Fruit fly (Drosophila melanogaster) Kc167 (cell line): ENCODE measurements around the gene ppl.

Source experiments
- Myc ChIP-seq: fragments of >200 bp; optimal IDR thresholded peaks from 2 replicates; lab custom pipeline; 2017; ENCODE audit warnings: missing external identifiers
- Sin3A ChIP-seq: fragments of >200 bp; optimal IDR thresholded peaks from 2 replicates; lab custom pipeline; 2018; ENCODE audit warnings: missing external identifiers
- h ChIP-seq: fragments of >200 bp; optimal IDR thresholded peaks from 3 replicates; lab custom pipeline; 2018; ENCODE audit warnings: missing external identifiers
- insv ChIP-seq: fragments of >200 bp; optimal IDR thresholded peaks from 3 replicates; lab custom pipeline; 2018; ENCODE audit warnings: missing external identifiers
- psq ChIP-seq: fragments of >200 bp; optimal IDR thresholded peaks from 2 replicates; lab custom pipeline; 2017; ENCODE audit warnings: missing external identifiers
- ttk ChIP-seq: sonication (Bioruptor generic); optimal IDR thresholded peaks from 2 replicates; lab custom pipeline; 2017; ENCODE audit warnings: missing external identifiers

The ppl gene

DNA sequence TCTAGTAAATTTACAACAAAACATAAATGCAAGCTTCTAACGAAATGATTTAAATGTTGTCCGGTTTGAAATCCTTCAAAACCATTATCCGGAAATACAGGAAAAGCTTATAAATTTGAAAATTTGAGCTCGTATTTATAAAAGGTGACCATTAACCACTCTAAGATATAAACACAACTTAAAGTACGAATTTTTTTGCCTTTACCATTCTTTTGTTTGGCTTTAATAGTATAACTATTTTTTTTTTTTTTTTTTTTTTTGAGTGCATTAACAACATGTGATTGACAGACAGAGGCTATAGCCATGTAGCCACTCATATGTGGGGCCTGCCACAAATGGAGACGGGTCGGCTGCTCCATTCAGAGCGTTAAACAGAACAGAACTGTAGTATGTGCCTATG is 37.9 kb downstream of the ppl start:
- no peak for TF ChIP-seq h (lab: Kevin White, UChicago)

DNA sequence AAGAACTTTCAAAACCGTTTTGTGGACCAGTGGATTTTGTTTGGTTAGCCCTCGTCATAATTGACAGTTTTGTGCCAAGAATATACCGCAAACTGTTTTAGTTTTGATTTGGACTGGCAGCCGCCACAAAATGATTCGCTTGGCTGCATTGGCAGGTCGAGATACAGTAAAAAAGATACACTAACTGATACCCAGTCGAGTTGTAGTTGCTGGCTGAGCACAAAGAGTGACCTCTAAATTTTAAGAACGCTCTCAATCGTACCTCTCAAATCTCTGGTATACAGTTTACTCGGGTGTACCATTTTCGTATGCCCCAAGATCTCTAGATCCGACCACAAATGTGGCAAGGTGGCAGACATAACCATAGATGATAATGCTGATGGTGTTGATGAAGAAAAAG is 38.3 kb downstream of the ppl start:
- TF ChIP-seq ttk (lab: Kevin White, UChicago) (no peak), Sin3A (no peak), psq (lab: Kevin White, UChicago) (no peak), insv (lab: Kevin White, UChicago) (no peak), Myc (lab: Kevin White, UChicago) (no peak), h (lab: Kevin White, UChicago) (no peak)

DNA sequence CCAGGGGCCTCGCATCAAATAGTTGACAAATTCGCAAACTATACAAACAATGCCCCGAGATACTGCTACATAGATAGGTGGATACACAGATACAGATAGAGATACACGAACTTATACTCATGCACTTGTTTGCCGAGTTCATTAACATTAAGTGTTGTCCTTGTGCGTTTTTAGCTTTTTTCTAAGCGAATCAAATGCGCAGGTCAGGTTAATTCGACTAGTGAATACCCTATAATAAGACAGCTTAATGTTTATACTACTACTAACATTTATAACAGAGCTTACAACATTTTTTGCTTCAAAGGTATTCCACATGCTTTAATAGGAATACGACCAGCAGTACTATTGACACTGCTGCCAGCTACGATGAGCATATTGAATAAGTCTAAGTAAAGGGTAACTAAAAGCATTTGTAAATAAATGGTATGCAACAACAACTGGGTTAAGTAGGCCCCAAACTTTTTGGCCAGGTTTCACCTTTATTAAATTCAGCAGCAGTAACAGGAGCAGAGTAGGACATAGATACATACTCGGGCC is 39.8 kb downstream of the ppl start:
- TF ChIP-seq Sin3A (no peak), ttk (lab: Kevin White, UChicago) (no peak), h (lab: Kevin White, UChicago) (no peak), Myc (lab: Kevin White, UChicago) (no peak), psq (lab: Kevin White, UChicago) (no peak), insv (lab: Kevin White, UChicago) (no peak)

DNA sequence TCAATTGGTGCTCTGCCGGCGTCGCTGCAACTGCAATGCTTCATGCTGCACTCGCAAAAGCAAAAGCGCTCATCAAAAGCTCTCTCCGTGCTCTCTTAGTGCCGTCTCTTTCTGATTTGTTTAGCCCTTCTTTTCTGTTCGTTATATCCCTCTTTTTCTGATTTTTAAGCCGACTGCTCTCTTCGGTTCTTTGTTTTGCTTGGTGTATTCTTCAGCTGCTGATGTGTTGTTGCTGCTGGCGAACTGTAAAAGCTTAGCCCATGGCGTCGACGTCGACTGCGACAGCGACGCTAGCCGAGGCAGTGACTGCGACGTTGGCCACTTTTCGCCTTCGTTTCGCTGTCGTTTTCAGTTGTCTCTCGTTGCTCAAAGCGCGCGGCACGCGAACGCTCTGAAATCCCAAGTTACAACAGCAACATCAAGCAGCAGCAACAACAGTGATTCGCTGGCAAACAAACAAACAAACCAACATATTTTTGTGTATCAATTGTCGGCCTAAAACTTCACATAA is 41.3 kb downstream of the ppl start:
- no peak for TF ChIP-seq psq (lab: Kevin White, UChicago)
- no peak for TF ChIP-seq Myc (lab: Kevin White, UChicago)
- no peak for TF ChIP-seq h (lab: Kevin White, UChicago)
- TF ChIP-seq ttk (lab: Kevin White, UChicago): no peak
- TF ChIP-seq Sin3A: no peak
- TF ChIP-seq insv (lab: Kevin White, UChicago): no peak

DNA sequence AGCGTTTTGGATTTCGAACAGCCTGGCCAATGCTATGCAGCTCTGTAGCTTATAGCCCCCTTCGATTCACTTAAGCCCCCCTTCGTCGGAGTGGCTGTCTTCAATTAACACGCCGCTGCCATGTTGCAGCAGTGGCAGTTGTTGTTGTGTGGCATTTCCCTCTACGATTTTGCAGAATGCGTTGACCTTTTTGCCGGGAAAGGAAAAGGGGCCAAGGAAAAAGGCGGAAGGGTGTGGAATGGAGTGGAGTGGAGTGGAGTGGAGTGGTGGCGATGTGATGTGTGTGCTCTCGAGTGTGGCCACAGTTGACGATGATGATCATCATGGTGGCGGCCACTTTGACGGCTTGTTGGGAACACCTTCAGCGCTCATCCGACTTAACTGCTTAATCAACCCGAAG is 42.9 kb downstream of the ppl start:
- TF ChIP-seq Sin3A: no peak
- TF ChIP-seq insv (lab: Kevin White, UChicago): no peak
- no peak for TF ChIP-seq ttk (lab: Kevin White, UChicago)
- no peak for TF ChIP-seq Myc (lab: Kevin White, UChicago)
- TF ChIP-seq psq (lab: Kevin White, UChicago): no peak
- TF ChIP-seq h (lab: Kevin White, UChicago): no peak

DNA sequence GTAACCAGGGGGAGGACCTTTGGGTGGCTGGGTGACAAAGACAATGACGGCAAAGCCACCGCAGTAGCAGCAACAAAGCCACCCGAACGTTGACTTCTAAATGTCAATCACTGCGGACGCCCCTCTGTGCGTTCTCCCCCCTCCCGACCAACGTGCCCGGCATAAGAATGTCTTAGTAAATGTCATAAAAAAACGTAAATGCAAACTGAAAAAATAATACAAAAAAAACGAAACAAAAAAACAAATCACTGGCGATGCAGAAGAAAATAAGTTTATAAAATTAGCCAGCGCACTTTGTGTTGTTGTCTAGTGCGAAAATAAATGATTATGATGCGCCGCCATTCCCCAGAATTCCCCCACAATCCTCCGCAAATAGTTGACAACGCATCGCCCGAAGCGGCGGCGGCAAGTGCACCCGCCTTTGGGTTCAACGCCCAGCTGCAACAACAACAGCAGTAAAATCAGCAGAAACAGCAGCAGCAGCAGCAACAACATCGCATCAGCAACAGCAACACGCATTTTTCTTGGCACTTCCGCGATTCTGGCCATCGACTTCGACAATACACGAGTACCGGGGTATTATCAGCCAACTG is 44.3 kb downstream of the ppl start:
- TF ChIP-seq insv (lab: Kevin White, UChicago) (no peak), psq (lab: Kevin White, UChicago) (no peak), h (lab: Kevin White, UChicago) (no peak), Myc (lab: Kevin White, UChicago) (no peak), Sin3A (no peak), ttk (lab: Kevin White, UChicago) (no peak)

DNA sequence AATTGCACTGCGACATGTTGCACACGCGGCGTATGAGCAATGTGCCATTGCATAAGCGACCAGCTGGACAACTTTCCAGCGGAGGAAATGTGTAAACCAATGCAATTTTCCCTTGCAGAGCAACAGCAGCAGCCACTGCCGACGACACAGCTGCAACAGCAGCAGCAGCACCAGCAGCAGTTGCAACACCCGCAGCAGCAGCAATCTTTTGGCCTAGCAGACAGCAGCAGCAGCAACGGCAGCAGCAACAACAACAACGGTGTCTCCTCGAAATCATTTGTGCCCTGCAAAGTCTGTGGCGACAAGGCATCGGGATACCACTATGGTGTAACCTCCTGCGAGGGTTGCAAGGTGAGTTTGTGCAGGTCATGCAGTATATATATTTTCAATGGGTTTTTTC is 50.5 kb downstream of the ppl start:
- no peak for TF ChIP-seq h (lab: Kevin White, UChicago)
- TF ChIP-seq psq (lab: Kevin White, UChicago): no peak
- no peak for TF ChIP-seq Myc (lab: Kevin White, UChicago)
- no peak for TF ChIP-seq insv (lab: Kevin White, UChicago)
- TF ChIP-seq ttk (lab: Kevin White, UChicago): no peak
- no peak for TF ChIP-seq Sin3A
